Worm (Caenorhabditis elegans) whole organism, L4 larva: ENCODE data around the gene Y62E10A.24.

ENCODE experiments used
- ceh-28 ChIP-seq: fragments of 150-350 bp; optimal IDR thresholded peaks from 2 replicates; lab custom pipeline; 2014; ENCODE audit warnings: missing biosample characterization, missing genetic modification reagents, missing genetic modification characterization
- lin-15B ChIP-seq: fragments of 150-350 bp; sonication (generic microtip); optimal IDR thresholded peaks from 3 replicates; lab custom pipeline; 2014; ENCODE audit warnings: missing biosample characterization, missing genetic modification characterization
- lin-39 ChIP-seq: fragments of 150-350 bp; optimal IDR thresholded peaks from 2 replicates; lab custom pipeline; 2014; ENCODE audit warnings: missing biosample characterization, missing genetic modification reagents, missing genetic modification characterization
- mdl-1 ChIP-seq, 2 experiments: fragments of 150-350 bp in 1 of 2; sonication (generic microtip) in 1 of 2; optimal IDR thresholded peaks; 2 replicates each; lab custom pipeline; 2014 to 2017; ENCODE audit warnings: missing biosample characterization in 2 of 2, missing genetic modification characterization in 2 of 2
- nhr-48 ChIP-seq: sonication (generic microtip); optimal IDR thresholded peaks from 2 replicates; lab custom pipeline; 2016; ENCODE audit warnings: mild to moderate bottlenecking, missing genetic modification characterization, missing compliant biosample characterization
- nhr-6 ChIP-seq: fragments of 150-350 bp; optimal IDR thresholded peaks from 2 replicates; lab custom pipeline; 2014; ENCODE audit warnings: missing biosample characterization, missing genetic modification characterization
- pqm-1 ChIP-seq: sonication (generic microtip); optimal IDR thresholded peaks from 2 replicates; lab custom pipeline; 2017; ENCODE audit warnings: missing biosample characterization, missing genetic modification characterization
- zfp-3 ChIP-seq: fragments of 200-800 bp; sonication (Bioruptor generic); conservative IDR thresholded peaks from 2 replicates; pipeline ENCODE4 v1.3.6; 2022; ENCODE audit warnings: missing genetic modification reagents, missing genetic modification characterization, missing compliant biosample characterization
- zip-11 ChIP-seq: fragments of 200-800 bp; sonication (Bioruptor generic); IDR thresholded peaks from 2 replicates; pipeline ENCODE4 v1.3.6; 2022; ENCODE audit warnings: missing genetic modification characterization, missing compliant biosample characterization
- zip-2 ChIP-seq: fragments of 150-350 bp; optimal IDR thresholded peaks from 2 replicates; lab custom pipeline; 2014; ENCODE audit warnings: missing biosample characterization, missing genetic modification characterization

ce11 chrIV:13334287-13334686 is 36.2 kb upstream of the Y62E10A.24 start:
- TF ChIP-seq zip-2 (tag; lab: Kevin White, UChicago) (no peak), nhr-6 (tag; lab: Kevin White, UChicago) (no peak), nhr-48 (tag; lab: Kevin White, UChicago) (no peak), zip-11 (GFP tag; lab: Robert Waterston, UW) (no peak), lin-39 (no peak), ceh-28 (tag; lab: Kevin White, UChicago) (no peak), lin-15B (tag; lab: Kevin White, UChicago) (no peak), pqm-1 (tag; lab: Kevin White, UChicago) (peak; percentile 11), zfp-3 (GFP tag; lab: Robert Waterston, UW) (no peak), mdl-1 (tag; optimal IDR thresholded peaks at IDR 0.05; lab: Kevin White, UChicago) (no peak)
